Worm (Caenorhabditis elegans): ENCODE measurements around the gene Y75B7AR.1.

DNA sequence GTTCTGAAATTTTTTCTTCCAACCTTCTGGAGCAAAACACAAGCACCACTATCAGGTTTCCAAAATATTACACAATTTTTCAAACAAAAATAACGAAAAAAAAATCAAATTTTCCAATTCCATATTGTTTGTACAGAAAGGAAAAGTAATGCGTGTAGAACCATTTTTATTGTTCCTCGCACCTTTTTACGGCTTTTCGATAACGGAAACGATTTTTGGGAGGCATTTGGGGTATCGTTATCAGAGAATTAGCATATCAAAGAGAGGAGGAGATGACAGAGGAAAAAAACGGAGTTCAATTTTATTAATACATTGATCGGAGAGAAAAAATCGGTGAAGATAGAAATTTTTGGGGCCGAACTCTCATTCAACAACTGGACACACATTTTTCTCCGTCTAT lies 3.0 kb downstream of the Y75B7AR.1 start:
- no peak for TF ChIP-seq ztf-23 (GFP tag; IDR thresholded peaks at IDR 0.05)
- TF ChIP-seq med-1 (GFP tag; optimal IDR thresholded peaks at IDR 0.05; ENCODE audit: insufficient read depth) = no peak
- no peak for TF ChIP-seq T22C8.4 (GFP tag; IDR thresholded peaks at IDR 0.05)
